Worm (Caenorhabditis elegans): ENCODE measurements around the gene marc-1.

The marc-1 gene

DNA sequence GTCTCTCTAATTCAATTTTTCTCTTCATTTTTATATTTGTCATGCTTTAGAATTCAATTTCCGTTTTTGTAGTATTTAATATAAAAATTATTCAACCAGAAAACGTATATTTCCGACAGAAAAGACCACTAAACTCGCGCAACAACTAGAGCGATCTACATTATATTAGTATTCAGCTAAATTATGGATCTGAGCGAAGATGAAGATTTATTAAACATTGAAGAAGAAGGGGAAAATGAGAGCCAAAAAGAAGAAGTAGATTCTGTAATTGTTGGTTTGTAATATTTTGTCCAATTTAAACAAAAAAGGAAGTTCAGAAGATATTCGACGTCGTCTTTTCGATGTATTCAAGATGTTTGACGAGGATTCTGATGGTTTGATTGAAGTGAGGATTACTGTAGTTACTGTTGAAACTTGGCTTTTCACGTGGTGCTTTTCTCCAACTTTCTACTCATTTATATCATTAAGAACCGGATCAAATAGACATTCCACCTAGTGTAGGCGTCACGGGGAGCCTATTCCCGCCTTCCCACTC lies 5.5 kb upstream of the marc-1 start, which contains the start of gene cal-7:
Gene cal-7, plus strand, starts transcription at position 184 of the 535 bp plus-strand sequence.
- TF ChIP-seq bed-2 (GFP tag; IDR thresholded peaks at IDR 0.05) (no peak), nfya-1 (tag; optimal IDR thresholded peaks at IDR 0.05; ENCODE audit: borderline replicate concordance, insufficient read depth) (no peak), tlf-1 (GFP tag; optimal IDR thresholded peaks at IDR 0.05) (no peak), B0019.2 (GFP tag; conservative IDR thresholded peaks at IDR 0.05) (no peak), ceh-100 (GFP tag; IDR thresholded peaks at IDR 0.05) (no peak), nhr-90 (tag; optimal IDR thresholded peaks at IDR 0.05) (no peak), lin-40 (tag; optimal IDR thresholded peaks at IDR 0.05) (peak; percentile 18), bed-1 (GFP tag; IDR thresholded peaks at IDR 0.05) (no peak), D2030.7 (GFP tag; IDR thresholded peaks at IDR 0.05) (no peak), hrde-1 (tag; optimal IDR thresholded peaks at IDR 0.05; ENCODE audit: borderline replicate concordance) (no peak), repo-1 (tag; optimal IDR thresholded peaks at IDR 0.05) (peak; percentile 53), ets-4 (GFP tag; optimal IDR thresholded peaks at IDR 0.05) (no peak), zfh-2 (GFP tag; conservative IDR thresholded peaks at IDR 0.05) (no peak), Y67H2A.10 (GFP tag; conservative IDR thresholded peaks at IDR 0.05) (no peak), ccch-3 (GFP tag; optimal IDR thresholded peaks at IDR 0.05) (no peak), T07F8.4 (tag; optimal IDR thresholded peaks at IDR 0.05) (no peak), F22D6.2 (tag; optimal IDR thresholded peaks at IDR 0.05) (no peak), chd-7 (tag; optimal IDR thresholded peaks at IDR 0.05) (peak; percentile 24), F57C9.4 (tag; optimal IDR thresholded peaks at IDR 0.05) (no peak), madf-6 (GFP tag; IDR thresholded peaks at IDR 0.05) (no peak), lag-1 (GFP tag; IDR thresholded peaks at IDR 0.05) (no peak), lir-1 (GFP tag; conservative IDR thresholded peaks at IDR 0.05) (no peak), ama-1 (optimal IDR thresholded peaks at IDR 0.05) (no peak), ama-1 (GFP tag; optimal IDR thresholded peaks at IDR 0.05) (peak in 1 of 2 experiments; percentile 61), gei-17 (GFP tag; optimal IDR thresholded peaks at IDR 0.05) (no peak), hmg-20 (GFP tag; IDR thresholded peaks at IDR 0.05) (no peak), lin-26 (GFP tag; IDR thresholded peaks at IDR 0.05) (no peak), sptf-2 (GFP tag; optimal IDR thresholded peaks at IDR 0.05) (no peak), aptf-2 (GFP tag; conservative IDR thresholded peaks at IDR 0.05) (no peak), F33H1.4 (GFP tag; IDR thresholded peaks at IDR 0.05) (no peak), mel-28 (tag; optimal IDR thresholded peaks at IDR 0.05; ENCODE audit: borderline replicate concordance) (no peak), Y53F4B.3 (GFP tag; IDR thresholded peaks at IDR 0.05) (no peak), lin-35 (GFP tag; optimal IDR thresholded peaks at IDR 0.05) (no peak), hsf-1 (GFP tag; IDR thresholded peaks at IDR 0.05) (no peak), attf-5 (GFP tag; optimal IDR thresholded peaks at IDR 0.05) (no peak), K11D2.4 (GFP tag; IDR thresholded peaks at IDR 0.05) (no peak), fkh-3 (tag; optimal IDR thresholded peaks at IDR 0.05) (no peak), tbp1 (GFP tag; optimal IDR thresholded peaks at IDR 0.05) (no peak), ZK185.1 (tag; optimal IDR thresholded peaks at IDR 0.05; ENCODE audit: poor library complexity, severe bottlenecking) (peak; percentile 15), dox-1 (GFP tag; IDR thresholded peaks at IDR 0.05) (no peak), ztf-26 (tag; optimal IDR thresholded peaks at IDR 0.05) (peak; percentile 55), sea-2 (GFP tag; IDR thresholded peaks at IDR 0.05) (no peak), him-1 (tag; optimal IDR thresholded peaks at IDR 0.05) (no peak), dpff-1 (tag; optimal IDR thresholded peaks at IDR 0.05) (peak; percentile 3), rpc-1 (optimal IDR thresholded peaks at IDR 0.05) (no peak), rpc-1 (tag; optimal IDR thresholded peaks at IDR 0.05) (no peak), nhr-179 (tag; optimal IDR thresholded peaks at IDR 0.05) (no peak), hlh-12 (tag; optimal IDR thresholded peaks at IDR 0.05) (no peak), die-1 (tag; optimal IDR thresholded peaks at IDR 0.05) (no peak), egl-44 (GFP tag; IDR thresholded peaks at IDR 0.05) (no peak), ceh-58 (GFP tag; IDR thresholded peaks at IDR 0.05) (no peak)

Measured in whole organism, young adult.